Fruit fly (Drosophila melanogaster) Kc167 (cell line): ENCODE results near the gene Slh.

Source experiments
- Myc ChIP-seq: fragments of >200 bp; optimal IDR thresholded peaks from 2 replicates; lab custom pipeline; 2017; ENCODE audit warnings: missing external identifiers
- Sin3A ChIP-seq: fragments of >200 bp; optimal IDR thresholded peaks from 2 replicates; lab custom pipeline; 2018; ENCODE audit warnings: missing external identifiers
- h ChIP-seq: fragments of >200 bp; optimal IDR thresholded peaks from 3 replicates; lab custom pipeline; 2018; ENCODE audit warnings: missing external identifiers

DNA sequence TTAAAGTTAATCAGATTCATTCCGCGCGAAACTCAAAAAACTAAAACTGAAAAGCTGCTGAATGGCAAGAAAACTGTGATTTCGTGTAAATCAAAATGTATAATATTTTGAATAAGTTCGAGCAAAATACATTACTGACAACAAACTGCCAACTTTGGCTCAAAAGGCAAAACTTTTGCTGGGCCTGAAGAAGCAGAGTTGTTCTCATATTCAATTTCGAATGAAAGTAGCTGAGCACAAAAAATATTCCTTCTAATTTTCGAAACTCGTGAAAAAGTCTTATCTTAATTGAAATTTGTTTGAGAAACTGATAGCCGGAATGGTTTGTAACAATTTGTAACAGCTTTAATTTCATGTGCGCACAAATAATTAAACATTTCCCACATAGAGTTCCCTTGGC, 25.5 kb upstream of the Slh start, which contains the start of gene CG3528:
- TF ChIP-seq Sin3A (lab: Kevin White, UChicago) (no peak), Myc (lab: Kevin White, UChicago) (no peak), h (lab: Kevin White, UChicago) (no peak)
